Fruit fly (Drosophila melanogaster) whole organism: ENCODE results near the gene Prx4.

Source experiments
- EcR ChIP-seq, 2 experiments: fragments of >200 bp; optimal IDR thresholded peaks; 2 replicates each; lab custom pipeline; 2017; ENCODE audit warnings: missing biosample characterization in 2 of 2, missing genetic modification characterization in 2 of 2, missing genetic modification reagents in 2 of 2
- pan ChIP-seq: fragments of >200 bp; optimal IDR thresholded peaks from 2 replicates; lab custom pipeline; 2017
- psq ChIP-seq: fragments of >200 bp; optimal IDR thresholded peaks from 2 replicates; lab custom pipeline; 2017

DNA sequence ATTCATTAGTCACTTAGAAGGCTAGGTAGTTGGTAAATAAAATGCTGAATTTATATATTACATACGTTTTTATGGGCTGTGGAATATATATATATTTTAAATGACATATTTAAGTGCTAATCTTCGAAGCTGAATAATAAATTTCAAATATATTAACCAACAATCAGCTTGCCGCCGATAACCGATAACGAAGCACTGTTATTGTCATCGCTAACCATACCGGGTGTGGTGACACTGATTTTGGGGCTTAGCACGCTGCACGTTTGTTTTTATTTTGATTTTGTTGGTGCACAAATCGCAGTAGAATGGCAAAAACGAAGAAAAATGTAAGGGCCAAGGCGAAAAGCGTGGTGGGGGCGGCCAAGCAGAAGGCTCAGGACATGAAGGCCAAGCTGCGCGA is 12.7 kb downstream of the Prx4 start, which contains the start of gene CG16753:
- TF ChIP-seq psq (lab: Kevin White, UChicago) (no peak), pan (lab: Kevin White, UChicago) (no peak), EcR (GFP tag; optimal IDR thresholded peaks at IDR 0.05; lab: Kevin White, UChicago) (no peak)
